Worm (Caenorhabditis elegans) whole organism, dauer: ENCODE measurements around the gene mdt-30.

Source experiments
- unc-62 ChIP-seq: sonication (generic microtip); optimal IDR thresholded peaks from 2 replicates; lab custom pipeline; 2017; ENCODE audit warnings: missing biosample characterization, missing genetic modification reagents, missing genetic modification characterization

mdt-30 gene

ce11 chrIII:8027942-8028341 is at the start of gene mdt-30:
Gene mdt-30 (minus strand): TSS chrIII:8028042.
- TF ChIP-seq unc-62 (GFP tag; lab: Kevin White, UChicago) = no peak

- TF ChIP-seq unc-62 (GFP tag; lab: Kevin White, UChicago) = no peak
Measured at ce11 chrIII:8077180-8077579, 49.3 kb upstream of the mdt-30 start.

- TF ChIP-seq unc-62 (GFP tag; lab: Kevin White, UChicago) = no peak
Measured at ce11 chrIII:8069206-8069605, 41.4 kb upstream of the mdt-30 start.

ce11 chrIII:8067798-8068197 is 40.0 kb upstream of the mdt-30 start:
- no peak for TF ChIP-seq unc-62 (GFP tag; lab: Kevin White, UChicago)

ce11 chrIII:8066989-8067388 is 39.1 kb upstream of the mdt-30 start, which contains the start of gene pros-1:
Gene pros-1 (plus strand): TSS chrIII:8067289.
- TF ChIP-seq unc-62 (GFP tag; lab: Kevin White, UChicago) = no peak

- TF ChIP-seq unc-62 (GFP tag; lab: Kevin White, UChicago) = no peak
Measured at ce11 chrIII:8065101-8065500, 37.3 kb upstream of the mdt-30 start.

- no peak for TF ChIP-seq unc-62 (GFP tag; lab: Kevin White, UChicago)
Measured at ce11 chrIII:8063659-8064058, 35.8 kb upstream of the mdt-30 start.

- TF ChIP-seq unc-62 (GFP tag; lab: Kevin White, UChicago) = no peak
Measured at ce11 chrIII:8061114-8061513, 33.3 kb upstream of the mdt-30 start.

- no peak for TF ChIP-seq unc-62 (GFP tag; lab: Kevin White, UChicago)
Measured at ce11 chrIII:8051838-8052237, 24.0 kb upstream of the mdt-30 start.

ce11 chrIII:8050944-8051343 is 23.1 kb upstream of the mdt-30 start, which contains the start of gene K12H4.7:
Gene K12H4.7 (minus strand): TSS chrIII:8051081.
- TF ChIP-seq unc-62 (GFP tag; lab: Kevin White, UChicago) = no peak

- no peak for TF ChIP-seq unc-62 (GFP tag; lab: Kevin White, UChicago)
Measured at ce11 chrIII:8047412-8047811, 19.6 kb upstream of the mdt-30 start, which contains the start of gene K12H4.2. Gene K12H4.2 (plus strand): TSS chrIII:8047712.

ce11 chrIII:8045734-8046133 is 17.9 kb upstream of the mdt-30 start, which contains the start of gene K12H4.3:
Gene K12H4.3 (plus strand): TSS chrIII:8046034.
- no peak for TF ChIP-seq unc-62 (GFP tag; lab: Kevin White, UChicago)

- TF ChIP-seq unc-62 (GFP tag; lab: Kevin White, UChicago) = no peak
Measured at ce11 chrIII:8044717-8045116, 16.9 kb upstream of the mdt-30 start, which contains the start of gene spcs-3. Gene spcs-3 (plus strand): TSS chrIII:8045017.

ce11 chrIII:8044187-8044586 is 16.3 kb upstream of the mdt-30 start, which contains the start of gene K12H4.5:
Gene K12H4.5 (plus strand): TSS chrIII:8044487.
- TF ChIP-seq unc-62 (GFP tag; lab: Kevin White, UChicago) = no peak

ce11 chrIII:8043784-8044183 is 15.9 kb upstream of the mdt-30 start:
- TF ChIP-seq unc-62 (GFP tag; lab: Kevin White, UChicago) = no peak

- no peak for TF ChIP-seq unc-62 (GFP tag; lab: Kevin White, UChicago)
Measured at ce11 chrIII:8042775-8043174, 14.9 kb upstream of the mdt-30 start, which contains the start of gene K12H4.6. Gene K12H4.6 (minus strand): TSS chrIII:8042875.

- TF ChIP-seq unc-62 (GFP tag; lab: Kevin White, UChicago) = no peak
Measured at ce11 chrIII:8037941-8038340, 10.1 kb upstream of the mdt-30 start, which contains the start of gene dpf-6. Gene dpf-6 (plus strand): TSS chrIII:8038241.
